Fruit fly (Drosophila melanogaster) whole organism, pupa: ENCODE results near the gene toe.

Experiments used
- CG10348 ChIP-seq: fragments of 200-800 bp; sonication (Bioruptor generic); IDR thresholded peaks from 2 replicates; pipeline ENCODE4 v1.3.6; 2022; ENCODE audit warnings: missing biosample characterization, missing genetic modification characterization
- CG12605 ChIP-seq: fragments of 200-800 bp; sonication (Bioruptor generic); IDR thresholded peaks from 2 replicates; pipeline ENCODE4 v1.3.6; 2022; ENCODE audit warnings: missing biosample characterization, missing genetic modification characterization
- CG13204 ChIP-seq: fragments of 200-800 bp; sonication (Bioruptor generic); optimal IDR thresholded peaks from 2 replicates; lab custom pipeline; 2018; ENCODE audit warnings: missing biosample characterization, mild to moderate bottlenecking, missing genetic modification characterization, moderate library complexity
- CG14655 ChIP-seq: fragments of 200-800 bp; sonication (Bioruptor generic); optimal IDR thresholded peaks from 3 replicates; lab custom pipeline; 2017; ENCODE audit warnings: mild to moderate bottlenecking, missing biosample characterization, missing genetic modification reagents, missing genetic modification characterization
- CG15710 ChIP-seq: fragments of 200-800 bp; sonication (Bioruptor generic); optimal IDR thresholded peaks from 2 replicates; lab custom pipeline; 2018; ENCODE audit warnings: missing biosample characterization, mild to moderate bottlenecking, missing genetic modification characterization, moderate library complexity
- CG17806 ChIP-seq: fragments of 200-800 bp; sonication (Bioruptor generic); optimal IDR thresholded peaks from 2 replicates; lab custom pipeline; 2018; ENCODE audit warnings: missing biosample characterization, mild to moderate bottlenecking, missing genetic modification characterization, moderate library complexity
- CG32121 ChIP-seq: fragments of 200-800 bp; sonication (Bioruptor generic); IDR thresholded peaks from 2 replicates; pipeline ENCODE4 v1.3.6; 2022; ENCODE audit warnings: missing biosample characterization, missing genetic modification characterization
- CG34367 ChIP-seq: fragments of 200-800 bp; sonication (Bioruptor generic); optimal IDR thresholded peaks from 2 replicates; lab custom pipeline; 2018; ENCODE audit warnings: missing biosample characterization, mild to moderate bottlenecking, missing genetic modification characterization
- CG4496 ChIP-seq: fragments of 200-800 bp; sonication (Bioruptor generic); IDR thresholded peaks from 3 replicates; pipeline ENCODE4 v1.3.6; 2022; ENCODE audit warnings: missing biosample characterization, missing genetic modification characterization
- CG8159 ChIP-seq: fragments of 200-800 bp; sonication (Bioruptor generic); optimal IDR thresholded peaks from 3 replicates; lab custom pipeline; 2018; ENCODE audit warnings: missing biosample characterization, mild to moderate bottlenecking, missing genetic modification characterization, moderate library complexity
- CG8301 ChIP-seq: fragments of 200-800 bp; sonication (Bioruptor generic); optimal IDR thresholded peaks from 2 replicates; lab custom pipeline; 2018; ENCODE audit warnings: missing biosample characterization, mild to moderate bottlenecking, missing genetic modification characterization
- CG9948 ChIP-seq: fragments of 200-800 bp; sonication (Bioruptor generic); optimal IDR thresholded peaks from 2 replicates; lab custom pipeline; 2018; ENCODE audit warnings: missing biosample characterization, mild to moderate bottlenecking, missing genetic modification characterization, moderate library complexity
- D1 ChIP-seq: fragments of 200-800 bp; sonication (Bioruptor generic); optimal IDR thresholded peaks from 2 replicates; lab custom pipeline; 2018; ENCODE audit warnings: missing biosample characterization, mild to moderate bottlenecking, missing genetic modification characterization, moderate library complexity
- EcR ChIP-seq: fragments of 200-800 bp; sonication (Bioruptor generic); optimal IDR thresholded peaks from 3 replicates; lab custom pipeline; 2019; ENCODE audit warnings: missing biosample characterization, missing genetic modification characterization, mild to moderate bottlenecking, moderate library complexity, missing genetic modification reagents
- Ets98B ChIP-seq: fragments of 200-800 bp; sonication (Bioruptor generic); IDR thresholded peaks from 2 replicates; pipeline ENCODE4 v1.3.6; 2022; ENCODE audit warnings: missing biosample characterization, missing genetic modification characterization
- Pif1A ChIP-seq: fragments of 200-800 bp; sonication (Bioruptor generic); optimal IDR thresholded peaks from 3 replicates; lab custom pipeline; 2016; ENCODE audit warnings: missing biosample characterization, missing genetic modification characterization
- Pif1B ChIP-seq: fragments of 200-800 bp; sonication (Bioruptor generic); optimal IDR thresholded peaks from 3 replicates; lab custom pipeline; 2016; ENCODE audit warnings: missing biosample characterization, missing genetic modification characterization
- Snoo ChIP-seq: fragments of 200-800 bp; sonication (Bioruptor generic); optimal IDR thresholded peaks from 3 replicates; lab custom pipeline; 2017; ENCODE audit warnings: missing biosample characterization, mild to moderate bottlenecking, missing genetic modification characterization, inconsistent platforms
- fd96Ca ChIP-seq: fragments of 200-800 bp; sonication (Bioruptor generic); IDR thresholded peaks from 3 replicates; pipeline ENCODE4 v1.3.6; 2022; ENCODE audit warnings: missing biosample characterization, missing genetic modification characterization
- gl ChIP-seq: fragments of 200-800 bp; sonication (Bioruptor generic); optimal IDR thresholded peaks from 2 replicates; lab custom pipeline; 2018; ENCODE audit warnings: missing biosample characterization, mild to moderate bottlenecking, missing genetic modification characterization
- rn ChIP-seq: fragments of 200-800 bp; sonication (Bioruptor generic); IDR thresholded peaks from 2 replicates; pipeline ENCODE4 v1.3.6; 2022; ENCODE audit warnings: missing biosample characterization, missing genetic modification characterization

The toe gene

dm6 chr3L:12417341-12417740, 15.1 kb downstream of the toe start, which contains the start of gene ArfGAP1:
Gene ArfGAP1 (minus strand): TSS chr3L:12417580.
- peak; percentile 33; the same call in 1 of the 3 replicates for TF ChIP-seq CG4496 (GFP tag; lab: Robert Waterston, UW)
- TF ChIP-seq Pif1A (GFP tag; lab: Kevin White, UChicago), result no peak
- TF ChIP-seq CG8159 (tag; lab: Kevin White, UChicago), result no peak
- peak; percentile 40 for TF ChIP-seq Ets98B
- TF ChIP-seq D1, result no peak
- 0 out of 3 replicates have a peak, but pooled peaks have one; percentile 19 for TF ChIP-seq fd96Ca
- TF ChIP-seq Pif1B (GFP tag; lab: Kevin White, UChicago), result no peak
- no peak for TF ChIP-seq CG34367
- TF ChIP-seq CG13204, result no peak
- TF ChIP-seq CG10348 (GFP tag; lab: Robert Waterston, UW), result no peak
- no peak for TF ChIP-seq CG17806 (tag; lab: Kevin White, UChicago)
- TF ChIP-seq Snoo, result no peak
- 0 out of 2 replicates have a peak, but pooled peaks have one; percentile 11 for TF ChIP-seq CG32121 (GFP tag; lab: Robert Waterston, UW)
- TF ChIP-seq CG15710, result no peak
- no peak for TF ChIP-seq EcR (GFP tag; lab: Kevin White, UChicago)
- no peak for TF ChIP-seq CG14655 (GFP tag; lab: Kevin White, UChicago)

DNA sequence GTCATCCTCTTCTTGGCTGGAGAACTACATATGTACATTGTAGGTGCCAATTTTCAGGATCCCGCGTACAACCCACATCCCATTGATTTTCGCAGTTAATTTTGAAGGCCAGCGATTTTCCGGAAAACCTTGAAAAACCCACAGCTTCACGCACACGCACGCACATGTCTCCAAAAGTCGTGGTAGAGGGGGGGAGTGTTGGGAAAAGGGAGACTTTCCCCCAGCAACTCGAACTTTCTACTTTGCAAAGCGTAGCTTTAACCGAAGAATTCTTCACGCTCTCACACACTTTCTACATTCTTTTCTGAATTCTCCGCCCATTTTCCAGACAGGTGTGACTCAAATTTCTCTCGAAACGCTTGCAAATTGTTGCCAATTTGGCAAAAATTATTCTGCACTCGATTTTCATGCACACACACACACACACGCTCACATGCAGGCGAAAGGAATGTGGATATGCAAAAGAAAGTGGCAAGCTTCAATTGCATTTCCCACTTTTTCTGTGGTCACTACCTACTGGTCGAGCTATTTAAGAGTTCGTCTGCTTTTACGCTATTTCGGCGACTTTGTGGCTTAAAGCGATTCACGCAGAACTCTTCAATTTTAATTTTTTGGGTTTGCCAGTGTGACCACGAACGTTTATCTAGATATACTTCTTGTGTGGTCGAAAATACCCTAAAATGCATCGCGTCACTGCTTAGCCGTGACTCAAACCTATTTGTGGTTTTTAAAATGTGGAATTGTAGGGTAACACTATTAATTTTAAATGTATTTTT, 18.1 kb downstream of the toe start, which contains the start of gene SCaMC:
Gene SCaMC (minus strand): TSS at position 654 of the 776 bp plus-strand sequence.
- TF ChIP-seq rn (no peak), CG10348 (GFP tag; lab: Robert Waterston, UW) (no peak), CG34367 (no peak), Snoo (no peak), fd96Ca (no peak)
- TF ChIP-seq, all 21 proteins: peak for 0

DNA sequence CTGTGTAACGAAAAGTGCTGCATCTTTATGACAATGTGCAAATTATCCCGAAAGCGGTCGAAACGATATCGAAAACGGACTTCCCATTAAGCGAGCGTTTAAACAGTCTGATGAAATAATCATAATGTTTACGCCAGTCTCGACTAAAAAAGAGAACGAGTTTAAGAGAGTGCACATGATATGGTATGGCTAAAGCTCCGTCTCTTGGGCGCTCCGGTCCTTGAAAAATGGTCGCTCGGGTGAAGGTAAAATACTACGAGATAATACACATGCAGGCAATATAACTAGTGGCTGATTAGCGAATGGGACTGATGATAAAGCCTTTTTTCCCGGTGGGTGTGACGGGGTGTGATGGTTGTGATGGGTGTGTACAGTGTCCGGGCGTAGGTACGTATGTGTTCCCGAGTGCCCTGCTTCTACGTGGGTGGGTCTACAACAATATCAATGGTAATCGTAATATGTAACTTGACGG, 21.2 kb downstream of the toe start:
- TF ChIP-seq EcR (GFP tag; lab: Kevin White, UChicago), result peak; percentile 78
- TF ChIP-seq rn, result no peak

- TF ChIP-seq CG8159 (tag; lab: Kevin White, UChicago), result peak; percentile 75
- TF ChIP-seq fd96Ca, result no peak
- TF ChIP-seq CG9948 (tag; lab: Kevin White, UChicago), result peak; percentile 49
- peak; percentile 47 for TF ChIP-seq CG17806 (tag; lab: Kevin White, UChicago)
- TF ChIP-seq Pif1B (GFP tag; lab: Kevin White, UChicago), result peak; percentile 59
- peak; percentile 32 for TF ChIP-seq CG8301 (tag; lab: Kevin White, UChicago)
- peak; percentile 77 for TF ChIP-seq Pif1A (GFP tag; lab: Kevin White, UChicago)
- peak; percentile 64 for TF ChIP-seq CG15710
- TF ChIP-seq Snoo, result peak; percentile 60
- TF ChIP-seq EcR (GFP tag; lab: Kevin White, UChicago), result peak; percentile 74
- TF ChIP-seq CG14655 (GFP tag; lab: Kevin White, UChicago), result no peak
These were observed 21.8 kb downstream of the toe start for dm6 chr3L:12410472-12411213.

dm6 chr3L:12409343-12410302, 22.8 kb downstream of the toe start:
- TF ChIP-seq CG8301 (tag; lab: Kevin White, UChicago) (no peak), EcR (GFP tag; lab: Kevin White, UChicago) (peak; percentile 39)

dm6 chr3L:12408513-12409320, 23.8 kb downstream of the toe start:
- peak; percentile 88 for TF ChIP-seq Snoo
- peak; percentile 85 for TF ChIP-seq CG14655 (GFP tag; lab: Kevin White, UChicago)
- peak; percentile 91 for TF ChIP-seq Pif1B (GFP tag; lab: Kevin White, UChicago)
- peak; percentile 35 for TF ChIP-seq CG9948 (tag; lab: Kevin White, UChicago)
- peak; percentile 98 for TF ChIP-seq gl
- no peak for TF ChIP-seq D1
- peak; percentile 96 for TF ChIP-seq CG4496 (GFP tag; lab: Robert Waterston, UW)
- peak; percentile 46 for TF ChIP-seq CG17806 (tag; lab: Kevin White, UChicago)
- TF ChIP-seq CG8159 (tag; lab: Kevin White, UChicago), result peak; percentile 50
- TF ChIP-seq CG8301 (tag; lab: Kevin White, UChicago), result peak; percentile 71
- TF ChIP-seq EcR (GFP tag; lab: Kevin White, UChicago), result peak; percentile 77
- peak; percentile 42 for TF ChIP-seq CG15710
- TF ChIP-seq Pif1A (GFP tag; lab: Kevin White, UChicago), result peak; percentile 91
- TF ChIP-seq Ets98B, result peak; percentile 92
- TF ChIP-seq CG34367, result peak; percentile 69
- TF ChIP-seq rn, result peak; percentile 46; the same call in 1 of the 2 replicates
- peak; percentile 94 for TF ChIP-seq CG12605 (GFP tag; lab: Robert Waterston, UW)
- peak; percentile 85 for TF ChIP-seq fd96Ca
- peak; percentile 93 for TF ChIP-seq CG32121 (GFP tag; lab: Robert Waterston, UW)
- no peak for TF ChIP-seq CG10348 (GFP tag; lab: Robert Waterston, UW)
- TF ChIP-seq CG13204, result peak; percentile 97
